Fruit fly (Drosophila melanogaster) whole organism, adult: ENCODE measurements around the gene CG31752.

Experiments
- CG33017 ChIP-seq: fragments of 200-800 bp; sonication (Bioruptor generic); optimal IDR thresholded peaks from 2 replicates; lab custom pipeline; 2018; ENCODE audit warnings: missing biosample characterization, mild to moderate bottlenecking, missing genetic modification characterization, moderate library complexity
- CG5204 ChIP-seq: fragments of 200-800 bp; sonication (Bioruptor generic); optimal IDR thresholded peaks from 2 replicates; lab custom pipeline; 2016; ENCODE audit warnings: missing biosample characterization, missing genetic modification characterization
- CG7045 ChIP-seq: fragments of 200-800 bp; sonication (Bioruptor generic); optimal IDR thresholded peaks from 2 replicates; lab custom pipeline; 2017; ENCODE audit warnings: missing biosample characterization, mild to moderate bottlenecking, missing genetic modification characterization
- kay ChIP-seq: fragments of 200-800 bp; sonication (Bioruptor generic); peaks from one replicate; lab custom pipeline; 2016; ENCODE audit warnings: missing biosample characterization, missing genetic modification characterization, borderline replicate concordance

- TF ChIP-seq CG7045 (GFP tag; lab: Kevin White, UChicago) = no peak
- TF ChIP-seq CG5204 = no peak
- TF ChIP-seq CG33017 = no peak
- peak; percentile 79 for TF ChIP-seq kay (GFP tag; lab: Kevin White, UChicago)
These were observed 17.8 kb upstream of the CG31752 start, which contains the start of the genes CG10602 and mRpL13 for dm6 chr2L:18858661-18859532.
